Worm (Caenorhabditis elegans): ENCODE results near the gene C05D9.3.

DNA sequence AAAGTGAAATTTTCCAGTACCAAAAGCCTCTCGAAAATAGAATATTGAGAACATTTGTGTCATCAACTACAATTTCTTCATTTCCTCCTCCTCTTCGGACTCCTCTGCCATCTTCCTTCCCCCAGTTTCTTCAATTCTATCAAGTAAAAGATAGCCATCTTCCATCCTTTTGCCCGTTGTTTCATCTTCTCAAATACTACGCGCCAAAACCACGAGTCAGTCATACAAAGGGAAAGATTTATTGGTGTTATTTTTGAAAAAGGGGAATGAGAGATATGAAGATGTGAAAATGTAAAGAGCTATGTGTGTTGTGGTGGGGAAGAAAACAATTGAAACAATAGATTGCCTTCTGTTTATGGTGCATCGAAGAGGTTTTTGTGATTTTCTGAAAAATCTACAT is 10.5 kb downstream of the C05D9.3 start:
- TF ChIP-seq skn-1 (tag; optimal IDR thresholded peaks at IDR 0.05) (no peak), nhr-76 (tag; optimal IDR thresholded peaks at IDR 0.05) (no peak), fkh-10 (GFP tag; optimal IDR thresholded peaks at IDR 0.05) (no peak), ceh-16 (tag; optimal IDR thresholded peaks at IDR 0.05) (no peak), nhr-77 (tag; optimal IDR thresholded peaks at IDR 0.05) (no peak), nhr-23 (tag; optimal IDR thresholded peaks at IDR 0.05) (no peak), aly-2 (tag; optimal IDR thresholded peaks at IDR 0.05) (no peak), elt-2 (tag; optimal IDR thresholded peaks at IDR 0.05) (no peak), egl-27 (tag; optimal IDR thresholded peaks at IDR 0.05) (no peak), nfya-1 (tag; optimal IDR thresholded peaks at IDR 0.05; ENCODE audit: insufficient read depth) (peak; percentile 61), nhr-11 (tag; optimal IDR thresholded peaks at IDR 0.05) (no peak)
